Fruit fly (Drosophila melanogaster): ENCODE data around the gene Cph.
A peak's percentile ranks its signal among the peaks of the same experiment; 100 is the strongest.

Gene Cph

DNA sequence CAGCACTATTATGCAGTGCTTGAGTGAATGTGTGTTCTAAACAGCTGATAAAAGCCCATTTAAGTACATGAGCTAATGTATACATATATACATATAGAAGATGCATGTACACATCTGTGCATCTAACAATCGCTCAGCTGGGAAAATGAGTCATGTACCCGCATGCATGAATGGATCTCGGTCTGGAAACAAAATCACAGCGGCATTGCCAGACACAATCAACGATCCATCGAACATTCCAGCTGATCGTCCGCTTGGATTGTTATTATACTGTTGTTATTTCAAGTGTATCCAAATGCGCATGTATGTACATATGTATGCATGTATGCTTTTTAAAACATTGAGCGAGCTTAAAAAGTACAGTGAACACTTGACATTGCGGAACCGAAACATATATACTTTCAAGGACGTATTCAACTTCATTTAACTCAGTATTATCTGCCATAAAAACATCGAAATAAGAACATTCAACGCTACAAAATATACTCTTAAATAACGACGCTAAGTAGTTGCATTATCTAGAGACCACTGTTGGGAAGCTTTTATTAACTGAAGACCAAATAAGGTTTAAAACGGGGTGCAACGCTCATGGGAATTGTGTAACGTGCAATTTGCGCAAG, 42.1 kb upstream of the Cph start (continued):
- TF ChIP-seq CG34224 (GFP tag; IDR thresholded peaks at IDR 0.05; ENCODE audit: partially characterized antibody) (no peak), NFAT (GFP tag; IDR thresholded peaks at IDR 0.05) (peak; percentile 48; the same call in 1 of the 2 replicates), CG17186 (GFP tag; optimal IDR thresholded peaks at IDR 0.05) (peak; percentile 10), maf-S (GFP tag; optimal IDR thresholded peaks at IDR 0.05) (peak; percentile 51), CG2712 (tag; optimal IDR thresholded peaks at IDR 0.05) (peak; percentile 79), mirr (GFP tag; optimal IDR thresholded peaks at IDR 0.05) (peak; percentile 43), Hey (tag; optimal IDR thresholded peaks at IDR 0.05) (no peak), zf30C (GFP tag; optimal IDR thresholded peaks at IDR 0.05) (peak; percentile 63), en (GFP tag; optimal IDR thresholded peaks at IDR 0.05) (peak; percentile 80), Lhr (GFP tag; optimal IDR thresholded peaks at IDR 0.05) (peak; percentile 40), Gug (GFP tag; IDR thresholded peaks at IDR 0.05) (peak; percentile 70), lab (GFP tag; optimal IDR thresholded peaks at IDR 0.05) (peak; percentile 74), wdn (GFP tag; IDR thresholded peaks at IDR 0.05) (0 out of 2 replicates have a peak, but pooled peaks have one; percentile 27), Dp (GFP tag; optimal IDR thresholded peaks at IDR 0.05) (no peak), CG9727 (GFP tag; optimal IDR thresholded peaks at IDR 0.05) (peak; percentile 44), CG4282 (GFP tag; optimal IDR thresholded peaks at IDR 0.05) (peak; percentile 20), Dll (GFP tag; IDR thresholded peaks at IDR 0.05; ENCODE audit: partially characterized antibody) (no peak), esg (GFP tag; conservative IDR thresholded peaks at IDR 0.05) (peak; percentile 76), p53 (GFP tag; optimal IDR thresholded peaks at IDR 0.05) (peak; percentile 31), Neu2 (GFP tag; optimal IDR thresholded peaks at IDR 0.05; ENCODE audit: borderline replicate concordance) (no peak), CG7745 (tag; optimal IDR thresholded peaks at IDR 0.05) (no peak), CG11398 (GFP tag; optimal IDR thresholded peaks at IDR 0.05) (peak; percentile 47), CG17912 (GFP tag; optimal IDR thresholded peaks at IDR 0.05) (peak; percentile 84), Nf-YA (GFP tag; IDR thresholded peaks at IDR 0.05) (peak; percentile 45; the same call in 1 of the 2 replicates), CG11093 (GFP tag; IDR thresholded peaks at IDR 0.05) (peak; percentile 72), CG10209 (GFP tag; optimal IDR thresholded peaks at IDR 0.05) (peak; percentile 40), trem (tag; optimal IDR thresholded peaks at IDR 0.05) (peak; percentile 51), Xbp1 (GFP tag; optimal IDR thresholded peaks at IDR 0.05) (peak; percentile 85), Med (GFP tag) (peak; percentile 96), Hmx (GFP tag; optimal IDR thresholded peaks at IDR 0.05) (no peak), hbn (GFP tag; IDR thresholded peaks at IDR 0.05; ENCODE audit: partially characterized antibody) (no peak), Xrp1 (GFP tag; IDR thresholded peaks at IDR 0.05) (peak; percentile 68), zfh1 (GFP tag; IDR thresholded peaks at IDR 0.05) (peak; percentile 80), schlank (tag; optimal IDR thresholded peaks at IDR 0.05) (peak; percentile 62), CG11695 (GFP tag; IDR thresholded peaks at IDR 0.05) (peak; percentile 63; the same call in 1 of the 3 replicates), Blimp-1 (GFP tag; optimal IDR thresholded peaks at IDR 0.05) (peak; percentile 74), Tbp (GFP tag; optimal IDR thresholded peaks at IDR 0.05) (no peak), Fer1 (GFP tag; optimal IDR thresholded peaks at IDR 0.05) (peak; percentile 82), nerfin-2 (GFP tag; IDR thresholded peaks at IDR 0.05; ENCODE audit: partially characterized antibody) (no peak), odd (GFP tag; optimal IDR thresholded peaks at IDR 0.05) (peak; percentile 67), sqz (GFP tag; optimal IDR thresholded peaks at IDR 0.05) (no peak), ken (GFP tag; IDR thresholded peaks at IDR 0.05) (peak; percentile 86), pan (optimal IDR thresholded peaks at IDR 0.05) (no peak), pan (GFP tag; optimal IDR thresholded peaks at IDR 0.05 in 1 of 2, IDR thresholded peaks at IDR 0.05 in 1 of 2) (peak in 1 of 2 experiments; percentile 80), org-1 (GFP tag; optimal IDR thresholded peaks at IDR 0.05) (peak; percentile 64), pita (GFP tag; optimal IDR thresholded peaks at IDR 0.05) (no peak), Dfd (GFP tag; optimal IDR thresholded peaks at IDR 0.05) (no peak), crp (GFP tag; optimal IDR thresholded peaks at IDR 0.05) (peak in 1 of 2 experiments; percentile 67), sc (optimal IDR thresholded peaks at IDR 0.05) (no peak), sc (GFP tag; optimal IDR thresholded peaks at IDR 0.05) (no peak)
